Fruit fly (Drosophila melanogaster): ENCODE data around the gene Liprin-alpha.

Liprin-alpha gene

dm6 chr2L:6706368-6706919, 17.3 kb upstream of the Liprin-alpha start:
- no peak for TF ChIP-seq CG3032 (tag; optimal IDR thresholded peaks at IDR 0.05)
- no peak for TF ChIP-seq CG11902 (GFP tag; optimal IDR thresholded peaks at IDR 0.05)
- no peak for TF ChIP-seq fkh (GFP tag; optimal IDR thresholded peaks at IDR 0.05)
- TF ChIP-seq Met (GFP tag; optimal IDR thresholded peaks at IDR 0.05) = no peak
- no peak for TF ChIP-seq spab (GFP tag; optimal IDR thresholded peaks at IDR 0.05)
- no peak for TF ChIP-seq CG4318 (GFP tag; optimal IDR thresholded peaks at IDR 0.05)
- TF ChIP-seq Ets21C (GFP tag; optimal IDR thresholded peaks at IDR 0.05) = no peak
- TF ChIP-seq fd85E (GFP tag; optimal IDR thresholded peaks at IDR 0.05) = no peak
- no peak for TF ChIP-seq CG6276 (GFP tag; optimal IDR thresholded peaks at IDR 0.05)
- TF ChIP-seq CG7368 (GFP tag; optimal IDR thresholded peaks at IDR 0.05) = no peak

DNA sequence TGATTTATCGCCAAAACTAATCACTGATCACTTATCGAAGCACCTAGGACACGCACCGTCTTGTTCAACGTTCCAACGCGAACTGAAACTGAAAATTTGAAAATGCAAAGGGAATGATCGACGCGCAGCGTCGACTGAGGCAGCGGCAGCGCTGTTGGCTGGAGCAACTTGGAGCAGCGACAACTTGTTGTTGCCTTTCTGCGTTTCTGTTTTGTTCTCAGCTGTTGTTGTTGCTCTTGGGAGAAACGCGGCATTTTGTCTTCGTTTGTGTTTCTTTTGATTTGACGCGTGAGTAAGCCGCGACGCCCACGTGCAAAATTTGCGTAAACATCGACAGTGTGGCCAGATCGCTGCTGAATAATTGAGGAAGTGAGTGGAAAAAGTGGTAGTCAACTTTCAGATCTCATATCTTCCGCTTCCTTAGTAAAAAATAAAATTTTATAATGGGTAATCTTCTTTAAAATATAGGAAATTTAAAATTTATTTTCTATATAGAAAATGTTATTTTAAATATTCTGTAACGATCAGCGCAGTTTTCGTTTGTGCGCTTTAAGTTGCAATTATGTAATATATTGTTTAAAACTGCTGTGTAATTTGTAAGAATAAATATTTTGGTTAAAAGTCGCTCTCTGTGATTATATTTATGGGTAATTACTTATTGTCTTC, 14.6 kb upstream of the Liprin-alpha start, which contains the start of gene Tsp:
Gene Tsp, minus strand, starts transcription at position 90 of the 666 bp plus-strand sequence.
- TF ChIP-seq esn (GFP tag; optimal IDR thresholded peaks at IDR 0.05) = peak; percentile 21
- TF ChIP-seq CG3919 (GFP tag; optimal IDR thresholded peaks at IDR 0.05) = peak; percentile 17
- TF ChIP-seq CG3032 (tag; optimal IDR thresholded peaks at IDR 0.05) = no peak
- no peak for TF ChIP-seq vri (GFP tag; optimal IDR thresholded peaks at IDR 0.05)
- TF ChIP-seq acj6 (GFP tag; optimal IDR thresholded peaks at IDR 0.05) = peak; percentile 28
- TF ChIP-seq CG11294 (GFP tag; IDR thresholded peaks at IDR 0.05) = no peak
- no peak for TF ChIP-seq CG8319 (GFP tag; optimal IDR thresholded peaks at IDR 0.05)
- TF ChIP-seq CG8632 (GFP tag; optimal IDR thresholded peaks at IDR 0.05) = no peak
- no peak for TF ChIP-seq Sox15 (GFP tag; optimal IDR thresholded peaks at IDR 0.05)
- no peak for TF ChIP-seq OdsH (GFP tag; optimal IDR thresholded peaks at IDR 0.05)
- TF ChIP-seq spab (GFP tag; optimal IDR thresholded peaks at IDR 0.05) = no peak
- TF ChIP-seq ss (GFP tag; optimal IDR thresholded peaks at IDR 0.05) = peak; percentile 5 to 41
- TF ChIP-seq dsx (GFP tag; optimal IDR thresholded peaks at IDR 0.05; ENCODE audit: poor library complexity, severe bottlenecking) = no peak
- peak; percentile 12 for TF ChIP-seq achi (GFP tag; optimal IDR thresholded peaks at IDR 0.05)
- TF ChIP-seq CG16779 (tag; optimal IDR thresholded peaks at IDR 0.05) = no peak
- no peak for TF ChIP-seq CG4318 (GFP tag; optimal IDR thresholded peaks at IDR 0.05)
- TF ChIP-seq Smox (GFP tag; optimal IDR thresholded peaks at IDR 0.05) = no peak
- TF ChIP-seq CG8119 (GFP tag; IDR thresholded peaks at IDR 0.05) = peak; percentile 13; the same call in 1 of the 3 replicates
- TF ChIP-seq Blimp-1 (GFP tag; optimal IDR thresholded peaks at IDR 0.05) = no peak
- no peak for TF ChIP-seq CG6276 (GFP tag; optimal IDR thresholded peaks at IDR 0.05)
- TF ChIP-seq CG6163 (GFP tag; IDR thresholded peaks at IDR 0.05) = peak; percentile 56
- TF ChIP-seq CG11902 (GFP tag; optimal IDR thresholded peaks at IDR 0.05) = no peak
- peak; percentile 36 for TF ChIP-seq CG1621 (tag; optimal IDR thresholded peaks at IDR 0.05)
- no peak for TF ChIP-seq Ets21C (GFP tag; optimal IDR thresholded peaks at IDR 0.05)
- no peak for TF ChIP-seq cyc (GFP tag; optimal IDR thresholded peaks at IDR 0.05)
- TF ChIP-seq net (GFP tag; optimal IDR thresholded peaks at IDR 0.05) = peak; percentile 4
- TF ChIP-seq CG6792 (GFP tag; optimal IDR thresholded peaks at IDR 0.05) = no peak
- TF ChIP-seq pdm3 (GFP tag; optimal IDR thresholded peaks at IDR 0.05) = no peak
- no peak for TF ChIP-seq salr (GFP tag; optimal IDR thresholded peaks at IDR 0.05)
- TF ChIP-seq Hr38 (GFP tag; optimal IDR thresholded peaks at IDR 0.05) = no peak
- TF ChIP-seq fd85E (GFP tag; optimal IDR thresholded peaks at IDR 0.05) = no peak
- TF ChIP-seq eg (GFP tag; IDR thresholded peaks at IDR 0.05) = no peak
- no peak for TF ChIP-seq CG32006 (GFP tag; optimal IDR thresholded peaks at IDR 0.05)
- no peak for TF ChIP-seq CG10669 (GFP tag; optimal IDR thresholded peaks at IDR 0.05)
- TF ChIP-seq svp (GFP tag) = peak; percentile 64
- TF ChIP-seq CG6808 (GFP tag; optimal IDR thresholded peaks at IDR 0.05) = peak; percentile 4
- TF ChIP-seq Hr4 (GFP tag; optimal IDR thresholded peaks at IDR 0.05) = no peak
- no peak for TF ChIP-seq CG6854 (GFP tag; optimal IDR thresholded peaks at IDR 0.05)
- no peak for TF ChIP-seq Sox14 (GFP tag; optimal IDR thresholded peaks at IDR 0.05)
- TF ChIP-seq Eip93F (GFP tag; optimal IDR thresholded peaks at IDR 0.05) = no peak
- no peak for TF ChIP-seq CG31627 (GFP tag; optimal IDR thresholded peaks at IDR 0.05)
- no peak for TF ChIP-seq lz (GFP tag; optimal IDR thresholded peaks at IDR 0.05)
- no peak for TF ChIP-seq dac (GFP tag; optimal IDR thresholded peaks at IDR 0.05)
- TF ChIP-seq Lpt (GFP tag; optimal IDR thresholded peaks at IDR 0.05) = no peak
- TF ChIP-seq CG10631 (GFP tag; optimal IDR thresholded peaks at IDR 0.05) = no peak

Measured in whole organism, prepupa.